Fruit fly (Drosophila melanogaster) whole organism, embryonic: ENCODE data around the gene bumpel.

Experiments used
- CG11398 ChIP-seq: fragments of 200-800 bp; sonication (Bioruptor generic); optimal IDR thresholded peaks from 2 replicates; lab custom pipeline; 2016; ENCODE audit warnings: missing biosample characterization, missing genetic modification characterization
- CG13624 ChIP-seq: fragments of 200-800 bp; sonication (Bioruptor generic); optimal IDR thresholded peaks from 2 replicates; lab custom pipeline; 2016; ENCODE audit warnings: missing biosample characterization, missing genetic modification characterization
- CG15269 ChIP-seq: fragments of 200-800 bp; sonication (Bioruptor generic); optimal IDR thresholded peaks from 2 replicates; lab custom pipeline; 2018; ENCODE audit warnings: missing biosample characterization, mild to moderate bottlenecking, missing genetic modification characterization, moderate library complexity
- CG17359 ChIP-seq: fragments of 200-800 bp; sonication (Bioruptor generic); optimal IDR thresholded peaks from 3 replicates; lab custom pipeline; 2018; ENCODE audit warnings: missing biosample characterization, mild to moderate bottlenecking, missing genetic modification characterization, moderate library complexity
- CG17361 ChIP-seq: fragments of 200-800 bp; sonication (Bioruptor generic); IDR thresholded peaks from 3 replicates; pipeline ENCODE4 v1.3.6; 2022; ENCODE audit warnings: missing biosample characterization, missing genetic modification characterization
- CG18764 ChIP-seq: fragments of 200-800 bp; sonication (Bioruptor generic); optimal IDR thresholded peaks from 3 replicates; lab custom pipeline; 2016; ENCODE audit warnings: missing biosample characterization, missing genetic modification characterization
- CG2202 ChIP-seq: fragments of 200-800 bp; sonication (Bioruptor generic); optimal IDR thresholded peaks from 2 replicates; lab custom pipeline; 2018; ENCODE audit warnings: missing biosample characterization, mild to moderate bottlenecking, missing genetic modification characterization
- CG2678 ChIP-seq: fragments of 200-800 bp; sonication (Bioruptor generic); optimal IDR thresholded peaks from 3 replicates; lab custom pipeline; 2019; ENCODE audit warnings: missing biosample characterization, mild to moderate bottlenecking, missing genetic modification characterization, moderate library complexity
- CG3838 ChIP-seq: fragments of 200-800 bp; sonication (Bioruptor generic); optimal IDR thresholded peaks from 3 replicates; lab custom pipeline; 2016; ENCODE audit warnings: missing biosample characterization, missing genetic modification characterization
- CG7271 ChIP-seq: fragments of 200-800 bp; sonication (Bioruptor generic); optimal IDR thresholded peaks from 2 replicates; lab custom pipeline; 2018; ENCODE audit warnings: missing biosample characterization, mild to moderate bottlenecking, missing genetic modification characterization, moderate library complexity
- CG7556 ChIP-seq: fragments of 200-800 bp; sonication (Bioruptor generic); optimal IDR thresholded peaks from 2 replicates; lab custom pipeline; 2017; ENCODE audit warnings: missing biosample characterization, mild to moderate bottlenecking, missing genetic modification characterization
- CG7928 ChIP-seq: fragments of 200-800 bp; sonication (Bioruptor generic); optimal IDR thresholded peaks from 2 replicates; lab custom pipeline; 2017; ENCODE audit warnings: missing biosample characterization, mild to moderate bottlenecking, missing genetic modification characterization
- CG9932 ChIP-seq: fragments of 200-800 bp; sonication (Bioruptor generic); IDR thresholded peaks from 2 replicates; pipeline ENCODE4 v1.3.6; 2022; ENCODE audit warnings: missing biosample characterization, missing genetic modification characterization
- CoRest ChIP-seq: fragments of 200-800 bp; sonication (Bioruptor generic); optimal IDR thresholded peaks from 3 replicates; lab custom pipeline; 2018; ENCODE audit warnings: missing biosample characterization, mild to moderate bottlenecking, missing genetic modification characterization, moderate library complexity
- Dbx ChIP-seq: fragments of 200-800 bp; sonication (Bioruptor generic); IDR thresholded peaks from 3 replicates; pipeline ENCODE4 v1.3.6; 2022; ENCODE audit warnings: missing biosample characterization, missing genetic modification characterization
- Doc2 ChIP-seq: fragments of 200-800 bp; sonication (Bioruptor generic); IDR thresholded peaks from 2 replicates; pipeline ENCODE4 v1.3.6; 2022; ENCODE audit warnings: missing biosample characterization, missing genetic modification characterization
- HLH4C ChIP-seq: fragments of 200-800 bp; sonication (Bioruptor generic); IDR thresholded peaks from 3 replicates; pipeline ENCODE4 v1.3.6; 2022; ENCODE audit warnings: missing biosample characterization, missing genetic modification characterization; ENCODE audit not compliant: partially characterized antibody
- HmgZ ChIP-seq: fragments of 200-800 bp; sonication (Bioruptor generic); optimal IDR thresholded peaks from 2 replicates; lab custom pipeline; 2018; ENCODE audit warnings: missing biosample characterization, mild to moderate bottlenecking, missing genetic modification characterization
- Hr78 ChIP-seq, 2 experiments: fragments of 200-800 bp in 1 of 2; fragments of >200 bp in 1 of 2; sonication (Bioruptor generic) in 1 of 2; optimal IDR thresholded peaks; 2 replicates each; lab custom pipeline; 2017 to 2019; ENCODE audit warnings: missing biosample characterization in 2 of 2, missing genetic modification characterization in 2 of 2, mild to moderate bottlenecking in 1 of 2, moderate library complexity in 1 of 2
- Lim3 ChIP-seq: fragments of 200-800 bp; sonication (Bioruptor generic); IDR thresholded peaks from 2 replicates; pipeline ENCODE4 v1.3.6; 2022; ENCODE audit warnings: missing biosample characterization, missing genetic modification characterization
- MBD-R2 ChIP-seq: fragments of 200-800 bp; sonication (Bioruptor generic); IDR thresholded peaks from 2 replicates; pipeline ENCODE4 v1.3.6; 2022; ENCODE audit warnings: missing biosample characterization, missing genetic modification characterization
- Meics ChIP-seq: fragments of 200-800 bp; sonication (Bioruptor generic); optimal IDR thresholded peaks from 2 replicates; lab custom pipeline; 2017; ENCODE audit warnings: missing biosample characterization, mild to moderate bottlenecking, missing genetic modification characterization
- NC2β ChIP-seq: fragments of 200-800 bp; sonication (Bioruptor generic); optimal IDR thresholded peaks from 2 replicates; lab custom pipeline; 2016; ENCODE audit warnings: missing biosample characterization, missing genetic modification characterization
- Ptx1 ChIP-seq: fragments of 200-800 bp; sonication (Bioruptor generic); IDR thresholded peaks from 2 replicates; pipeline ENCODE4 v1.3.6; 2022; ENCODE audit warnings: missing biosample characterization, missing genetic modification characterization
- Side ChIP-seq: fragments of 200-800 bp; sonication (Bioruptor generic); optimal IDR thresholded peaks from 2 replicates; lab custom pipeline; 2016; ENCODE audit warnings: missing biosample characterization, missing genetic modification characterization
- Stat92E ChIP-seq, 3 experiments: fragments of >200 bp in 2 of 3; fragments of 200-800 bp in 1 of 3; sonication (Bioruptor generic) in 1 of 3; optimal IDR thresholded peaks; 2 replicates each; lab custom pipeline; 2017 to 2019; ENCODE audit warnings: missing biosample characterization in 3 of 3, missing genetic modification characterization in 3 of 3, mild to moderate bottlenecking in 1 of 3, moderate library complexity in 1 of 3
- bab2 ChIP-seq: fragments of 200-800 bp; sonication (Bioruptor generic); optimal IDR thresholded peaks from 2 replicates; lab custom pipeline; 2016; ENCODE audit warnings: missing biosample characterization, missing genetic modification characterization
- chinmo ChIP-seq: fragments of 200-800 bp; sonication (Bioruptor generic); IDR thresholded peaks from 4 replicates; pipeline ENCODE4 v1.3.6; 2022; ENCODE audit warnings: missing biosample characterization, missing genetic modification characterization; ENCODE audit not compliant: partially characterized antibody
- corto ChIP-seq: fragments of 200-800 bp; sonication (Bioruptor generic); optimal IDR thresholded peaks from 2 replicates; lab custom pipeline; 2016; ENCODE audit warnings: missing biosample characterization, mild to moderate bottlenecking, missing genetic modification characterization, moderate library complexity
- ftz-f1 ChIP-seq: fragments of 200-800 bp; sonication (Bioruptor generic); optimal IDR thresholded peaks from 2 replicates; lab custom pipeline; 2016; ENCODE audit warnings: missing biosample characterization, missing genetic modification characterization
- gcm ChIP-seq: fragments of 200-800 bp; sonication (Bioruptor generic); optimal IDR thresholded peaks from 2 replicates; lab custom pipeline; 2019; ENCODE audit warnings: missing biosample characterization, mild to moderate bottlenecking, missing genetic modification characterization, moderate library complexity
- her ChIP-seq: fragments of 200-800 bp; sonication (Bioruptor generic); optimal IDR thresholded peaks from 2 replicates; lab custom pipeline; 2016; ENCODE audit warnings: missing biosample characterization, missing genetic modification characterization
- jumu ChIP-seq: fragments of 200-800 bp; sonication (Bioruptor generic); optimal IDR thresholded peaks from 3 replicates; lab custom pipeline; 2016; ENCODE audit warnings: missing biosample characterization, missing genetic modification characterization
- maf-S ChIP-seq: fragments of 200-800 bp; sonication (Bioruptor generic); optimal IDR thresholded peaks from 2 replicates; lab custom pipeline; 2016; ENCODE audit warnings: missing biosample characterization, missing genetic modification characterization
- mam ChIP-seq: fragments of 200-800 bp; sonication (Bioruptor generic); optimal IDR thresholded peaks from 3 replicates; lab custom pipeline; 2016; ENCODE audit warnings: missing biosample characterization, missing genetic modification characterization
- mld ChIP-seq: fragments of 200-800 bp; sonication (Bioruptor generic); IDR thresholded peaks from 3 replicates; pipeline ENCODE4 v1.3.6; 2022; ENCODE audit warnings: missing biosample characterization, missing genetic modification characterization; ENCODE audit not compliant: partially characterized antibody
- pan ChIP-seq, 4 experiments: fragments of >200 bp in 3 of 4; fragments of 200-800 bp in 1 of 4; sonication (Bioruptor generic) in 1 of 4; optimal IDR thresholded peaks in 3 of 4; IDR thresholded peaks in 1 of 4; 2 replicates each; pipeline versions ENCODE4 v1.3.6 to Lab custom; 2017 to 2022; ENCODE audit warnings: missing biosample characterization in 2 of 4, missing genetic modification characterization in 2 of 4, mixed read lengths in 1 of 4
- pfk ChIP-seq: fragments of 200-800 bp; sonication (Bioruptor generic); optimal IDR thresholded peaks from 2 replicates; lab custom pipeline; 2018; ENCODE audit warnings: missing biosample characterization, mild to moderate bottlenecking, missing genetic modification characterization, moderate library complexity
- pho ChIP-seq: fragments of 200-800 bp; sonication (Bioruptor generic); optimal IDR thresholded peaks from 2 replicates; lab custom pipeline; 2016; ENCODE audit warnings: missing biosample characterization, missing genetic modification characterization
- pros ChIP-seq: fragments of 200-800 bp; sonication (Bioruptor generic); optimal IDR thresholded peaks from 3 replicates; lab custom pipeline; 2019; ENCODE audit warnings: missing biosample characterization, mild to moderate bottlenecking, missing genetic modification characterization, moderate library complexity
- row ChIP-seq: fragments of 200-800 bp; sonication (Bioruptor generic); IDR thresholded peaks from 3 replicates; pipeline ENCODE4 v1.3.6; 2022; ENCODE audit warnings: missing biosample characterization, missing genetic modification characterization
- sd ChIP-seq: fragments of 200-800 bp; sonication (Bioruptor generic); optimal IDR thresholded peaks from 3 replicates; lab custom pipeline; 2018; ENCODE audit warnings: missing biosample characterization, mild to moderate bottlenecking, missing genetic modification characterization, moderate library complexity
- sens ChIP-seq: fragments of 200-800 bp; sonication (Bioruptor generic); peaks from one replicate; lab custom pipeline; 2016; ENCODE audit warnings: missing biosample characterization, missing genetic modification characterization
- slbo ChIP-seq: fragments of 200-800 bp; sonication (Bioruptor generic); IDR thresholded peaks from 2 replicates; pipeline ENCODE4 v1.3.6; 2022; ENCODE audit warnings: missing biosample characterization, missing genetic modification characterization
- stwl ChIP-seq: fragments of 200-800 bp; sonication (Bioruptor generic); optimal IDR thresholded peaks from 3 replicates; lab custom pipeline; 2018; ENCODE audit warnings: missing biosample characterization, mild to moderate bottlenecking, missing genetic modification characterization, moderate library complexity
- tna ChIP-seq: fragments of 200-800 bp; sonication (Bioruptor generic); IDR thresholded peaks from 2 replicates; pipeline ENCODE4 v1.3.6; 2022; ENCODE audit warnings: missing biosample characterization, missing genetic modification characterization; ENCODE audit not compliant: partially characterized antibody
- wdn ChIP-seq: fragments of 200-800 bp; sonication (Bioruptor generic); IDR thresholded peaks from 2 replicates; pipeline ENCODE4 v1.3.6; 2022; ENCODE audit warnings: missing biosample characterization, missing genetic modification characterization
- yki ChIP-seq: fragments of >200 bp; optimal IDR thresholded peaks from 3 replicates; lab custom pipeline; 2018

The bumpel gene

DNA sequence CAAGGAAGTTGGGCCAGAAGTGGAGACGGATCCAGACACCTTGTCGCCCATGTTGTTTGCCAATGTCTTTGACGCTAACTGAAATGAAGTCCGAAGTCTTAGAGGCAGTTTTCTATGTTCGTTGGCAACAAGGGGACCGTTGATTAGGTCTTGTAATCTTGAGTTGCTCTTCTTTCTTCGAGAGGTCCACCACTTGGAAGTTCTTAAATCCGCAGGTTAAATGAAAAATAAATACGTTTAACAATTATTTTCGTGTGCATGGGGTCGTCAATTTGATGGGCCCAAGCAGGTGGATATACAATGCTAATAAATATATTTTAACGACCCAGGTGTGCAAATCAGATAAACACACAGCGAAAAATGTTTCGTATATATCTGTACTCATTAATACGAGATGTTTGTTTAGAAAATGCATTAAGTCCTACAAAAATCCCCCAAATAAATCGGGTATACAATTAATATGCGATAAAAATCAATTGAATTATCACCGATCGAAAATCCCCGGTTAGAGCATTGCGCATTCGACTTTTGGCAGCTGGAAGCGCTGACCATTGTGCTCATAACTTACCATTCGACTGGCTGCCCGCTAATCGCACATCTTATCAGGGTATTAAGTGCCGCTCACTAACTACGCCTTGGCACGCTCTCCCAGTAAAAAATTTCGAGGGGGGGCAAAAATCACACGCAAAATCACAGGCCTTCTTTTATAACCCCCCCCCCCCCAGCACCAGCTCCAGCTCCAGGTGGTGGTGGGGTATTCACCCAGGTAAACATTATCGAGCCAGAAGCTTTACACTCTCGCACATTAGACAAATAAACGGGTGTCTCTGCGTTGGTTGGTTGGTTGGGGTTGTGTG, 42.3 kb upstream of the bumpel start, which contains the start of gene PGRP-LB (continued):
- TF ChIP-seq sens (GFP tag; lab: Kevin White, UChicago) (peak; percentile 55), CG7556 (GFP tag; lab: Kevin White, UChicago) (peak; percentile 27), row (GFP tag; lab: Robert Waterston, UW) (peak; percentile 67), Dbx (0 out of 3 replicates have a peak, but pooled peaks have one; percentile 50), Ptx1 (GFP tag; lab: Robert Waterston, UW) (peak; percentile 38; the same call in 1 of the 2 replicates), ftz-f1 (peak; percentile 33), CG2202 (no peak), slbo (GFP tag; lab: Robert Waterston, UW) (peak; percentile 36; the same call in 1 of the 2 replicates), jumu (GFP tag; lab: Kevin White, UChicago) (no peak), pan (optimal IDR thresholded peaks at IDR 0.05; lab: Kevin White, UChicago) (no peak), pan (GFP tag; optimal IDR thresholded peaks at IDR 0.05 in 1 of 2, IDR thresholded peaks at IDR 0.05 in 1 of 2) (peak in 1 of 2 experiments; percentile 40), Doc2 (GFP tag; lab: Robert Waterston, UW) (no peak), MBD-R2 (GFP tag; lab: Robert Waterston, UW) (0 out of 2 replicates have a peak, but pooled peaks have one; percentile 13), chinmo (GFP tag; lab: Robert Waterston, UW) (0 out of 4 replicates have a peak, but pooled peaks have one; percentile 66), pros (GFP tag; lab: Kevin White, UChicago) (no peak), stwl (tag; lab: Kevin White, UChicago) (no peak), pfk (no peak), bab2 (GFP tag; lab: Kevin White, UChicago) (no peak), NC2β (GFP tag; lab: Kevin White, UChicago) (no peak), Hr78 (GFP tag; optimal IDR thresholded peaks at IDR 0.05; lab: Kevin White, UChicago) (no peak), Stat92E (GFP tag; optimal IDR thresholded peaks at IDR 0.05; lab: Kevin White, UChicago) (peak in 1 of 3 experiments; percentile 47), corto (GFP tag; lab: Kevin White, UChicago) (no peak), Lim3 (GFP tag; lab: Robert Waterston, UW) (no peak), sd (tag; lab: Kevin White, UChicago) (peak; percentile 54), CG11398 (GFP tag; lab: Kevin White, UChicago) (no peak), tna (no peak), wdn (GFP tag; lab: Robert Waterston, UW) (no peak), CG18764 (GFP tag; lab: Kevin White, UChicago) (no peak), CG17359 (tag; lab: Kevin White, UChicago) (no peak), gcm (GFP tag; lab: Kevin White, UChicago) (no peak), CG13624 (peak; percentile 42), CG7271 (tag; lab: Kevin White, UChicago) (no peak), Side (GFP tag; lab: Kevin White, UChicago) (no peak), CG17361 (GFP tag; lab: Robert Waterston, UW) (peak; percentile 36; the same call in 1 of the 3 replicates), CG3838 (GFP tag; lab: Kevin White, UChicago) (no peak), yki (no peak), her (GFP tag; lab: Kevin White, UChicago) (no peak), mam (peak; percentile 36), CoRest (tag; lab: Kevin White, UChicago) (peak; percentile 4), mld (no peak), HLH4C (GFP tag; lab: Robert Waterston, UW) (no peak), CG2678 (tag; lab: Kevin White, UChicago) (peak; percentile 49), maf-S (GFP tag; lab: Kevin White, UChicago) (no peak), CG7928 (GFP tag; lab: Kevin White, UChicago) (no peak), CG9932 (GFP tag; lab: Robert Waterston, UW) (peak; percentile 35; the same call in 1 of the 2 replicates), CG15269 (peak; percentile 29), pho (GFP tag; lab: Kevin White, UChicago) (peak; percentile 21), HmgZ (peak; percentile 47), Meics (GFP tag; lab: Kevin White, UChicago) (peak; percentile 56)
